Fruit fly (Drosophila melanogaster) whole organism, embryonic: Measurements from ENCODE around the gene CG12010.
A peak's percentile ranks its signal among the peaks of the same experiment; 100 is the strongest.

Experiments used
- Ada2b ChIP-seq: fragments of 200-800 bp; sonication (Bioruptor generic); IDR thresholded peaks from 2 replicates; pipeline ENCODE4 v1.3.6; 2022; ENCODE audit warnings: missing biosample characterization, missing genetic modification characterization
- CG10209 ChIP-seq: fragments of 200-800 bp; sonication (Bioruptor generic); optimal IDR thresholded peaks from 3 replicates; lab custom pipeline; 2017; ENCODE audit warnings: missing biosample characterization, mild to moderate bottlenecking, missing genetic modification characterization, missing genetic modification reagents
- CG10366 ChIP-seq: fragments of 200-800 bp; sonication (Bioruptor generic); IDR thresholded peaks from 2 replicates; pipeline ENCODE4 v1.3.6; 2022; ENCODE audit warnings: missing biosample characterization, missing genetic modification characterization
- CG13424 ChIP-seq: fragments of 200-800 bp; sonication (Bioruptor generic); optimal IDR thresholded peaks from 2 replicates; lab custom pipeline; 2019; ENCODE audit warnings: missing biosample characterization, mild to moderate bottlenecking, missing genetic modification characterization, moderate library complexity
- CG14667 ChIP-seq: fragments of 200-800 bp; sonication (Bioruptor generic); IDR thresholded peaks from 2 replicates; pipeline ENCODE4 v1.3.6; 2022; ENCODE audit warnings: missing biosample characterization, missing genetic modification characterization
- CG15514 ChIP-seq: fragments of 200-800 bp; sonication (Bioruptor generic); optimal IDR thresholded peaks from 3 replicates; lab custom pipeline; 2017; ENCODE audit warnings: missing biosample characterization, missing genetic modification characterization, mild to moderate bottlenecking, moderate library complexity, missing genetic modification reagents
- CG16779 ChIP-seq: fragments of 200-800 bp; sonication (Bioruptor generic); IDR thresholded peaks from 2 replicates; pipeline ENCODE4 v1.3.6; 2022; ENCODE audit warnings: missing biosample characterization, missing genetic modification characterization
- CG2199 ChIP-seq: fragments of 200-800 bp; sonication (Bioruptor generic); IDR thresholded peaks from 3 replicates; pipeline ENCODE4 v1.3.6; 2022; ENCODE audit warnings: missing biosample characterization, missing genetic modification characterization
- CG2678 ChIP-seq: fragments of 200-800 bp; sonication (Bioruptor generic); optimal IDR thresholded peaks from 3 replicates; lab custom pipeline; 2019; ENCODE audit warnings: missing biosample characterization, mild to moderate bottlenecking, missing genetic modification characterization, moderate library complexity
- CG2889 ChIP-seq: fragments of 200-800 bp; sonication (Bioruptor generic); IDR thresholded peaks from 3 replicates; pipeline ENCODE4 v1.3.6; 2022; ENCODE audit warnings: missing biosample characterization, missing genetic modification characterization
- CG30431 ChIP-seq: fragments of 200-800 bp; sonication (Bioruptor generic); optimal IDR thresholded peaks from 2 replicates; lab custom pipeline; 2017; ENCODE audit warnings: missing biosample characterization, missing genetic modification characterization
- CG7556 ChIP-seq: fragments of 200-800 bp; sonication (Bioruptor generic); optimal IDR thresholded peaks from 2 replicates; lab custom pipeline; 2017; ENCODE audit warnings: missing biosample characterization, mild to moderate bottlenecking, missing genetic modification characterization
- CG8281 ChIP-seq: fragments of 200-800 bp; sonication (Bioruptor generic); optimal IDR thresholded peaks from 2 replicates; lab custom pipeline; 2018; ENCODE audit warnings: missing biosample characterization, mild to moderate bottlenecking, missing genetic modification characterization, moderate library complexity
- CG9215 ChIP-seq: fragments of 200-800 bp; sonication (Bioruptor generic); IDR thresholded peaks from 2 replicates; pipeline ENCODE4 v1.3.6; 2022; ENCODE audit warnings: missing biosample characterization, missing genetic modification characterization
- CrebB ChIP-seq: fragments of 200-800 bp; sonication (Bioruptor generic); optimal IDR thresholded peaks from 3 replicates; lab custom pipeline; 2018; ENCODE audit warnings: missing biosample characterization, mild to moderate bottlenecking, missing genetic modification characterization
- E2f1 ChIP-seq: fragments of 200-800 bp; sonication (Bioruptor generic); IDR thresholded peaks from 2 replicates; pipeline ENCODE4 v1.3.6; 2022; ENCODE audit warnings: missing biosample characterization, missing genetic modification characterization
- HLH3B ChIP-seq: fragments of 200-800 bp; sonication (Bioruptor generic); IDR thresholded peaks from 2 replicates; pipeline ENCODE4 v1.3.6; 2022; ENCODE audit warnings: missing biosample characterization, missing genetic modification characterization
- Pdp1 ChIP-seq, 2 experiments: fragments of 200-800 bp; sonication (Bioruptor generic); optimal IDR thresholded peaks; 3 replicates each; lab custom pipeline; 2016; ENCODE audit warnings: missing biosample characterization in 2 of 2, missing genetic modification characterization in 2 of 2, mild to moderate bottlenecking in 1 of 2, moderate library complexity in 1 of 2
- Scr ChIP-seq: fragments of 200-800 bp; sonication (Bioruptor generic); IDR thresholded peaks from 2 replicates; pipeline ENCODE4 v1.3.6; 2022; ENCODE audit warnings: missing biosample characterization, missing genetic modification characterization; ENCODE audit not compliant: partially characterized antibody
- Vsx1 ChIP-seq: fragments of 200-800 bp; sonication (Bioruptor generic); optimal IDR thresholded peaks from 2 replicates; lab custom pipeline; 2017; ENCODE audit warnings: missing biosample characterization, mild to moderate bottlenecking, missing genetic modification characterization, missing genetic modification reagents
- Xrp1 ChIP-seq: fragments of 200-800 bp; sonication (Bioruptor generic); IDR thresholded peaks from 2 replicates; pipeline ENCODE4 v1.3.6; 2022; ENCODE audit warnings: missing biosample characterization, missing genetic modification characterization
- al ChIP-seq: fragments of 200-800 bp; sonication (Bioruptor generic); IDR thresholded peaks from 2 replicates; pipeline ENCODE4 v1.3.6; 2022; ENCODE audit warnings: missing biosample characterization, missing genetic modification characterization
- ash1 ChIP-seq: fragments of 200-800 bp; sonication (Bioruptor generic); optimal IDR thresholded peaks from 2 replicates; lab custom pipeline; 2018; ENCODE audit warnings: missing biosample characterization, mild to moderate bottlenecking, missing genetic modification characterization
- bowl ChIP-seq: fragments of 200-800 bp; sonication (Bioruptor generic); IDR thresholded peaks from 2 replicates; pipeline ENCODE4 v1.3.6; 2022; ENCODE audit warnings: missing biosample characterization, missing genetic modification characterization
- br ChIP-seq: fragments of >200 bp; optimal IDR thresholded peaks from 2 replicates; lab custom pipeline; 2017
- cas ChIP-seq: fragments of 200-800 bp; sonication (Bioruptor generic); IDR thresholded peaks from 2 replicates; pipeline ENCODE4 v1.3.6; 2022; ENCODE audit warnings: missing biosample characterization, missing genetic modification characterization
- caup ChIP-seq: fragments of 200-800 bp; sonication (Bioruptor generic); optimal IDR thresholded peaks from 3 replicates; lab custom pipeline; 2017; ENCODE audit warnings: missing biosample characterization, mild to moderate bottlenecking, missing genetic modification characterization, moderate library complexity; ENCODE audit not compliant: severe bottlenecking
- danr ChIP-seq: fragments of 200-800 bp; sonication (Bioruptor generic); IDR thresholded peaks from 2 replicates; pipeline ENCODE4 v1.3.6; 2022; ENCODE audit warnings: missing biosample characterization, missing genetic modification characterization
- dimm ChIP-seq: fragments of 200-800 bp; sonication (Bioruptor generic); IDR thresholded peaks from 2 replicates; pipeline ENCODE4 v1.3.6; 2022; ENCODE audit warnings: missing biosample characterization, missing genetic modification characterization
- eve ChIP-seq, 2 experiments: fragments of >200 bp; optimal IDR thresholded peaks; 2 replicates each; lab custom pipeline; 2017; ENCODE audit warnings: missing biosample characterization in 2 of 2, missing genetic modification characterization in 2 of 2
- exex ChIP-seq: fragments of 200-800 bp; sonication (Bioruptor generic); optimal IDR thresholded peaks from 4 replicates; lab custom pipeline; 2018; ENCODE audit warnings: missing biosample characterization, mild to moderate bottlenecking, missing genetic modification characterization, moderate library complexity
- fd96Cb ChIP-seq: fragments of 200-800 bp; sonication (Bioruptor generic); optimal IDR thresholded peaks from 2 replicates; lab custom pipeline; 2018; ENCODE audit warnings: missing biosample characterization, mild to moderate bottlenecking, missing genetic modification characterization, moderate library complexity
- gcm2 ChIP-seq: fragments of 200-800 bp; sonication (Bioruptor generic); optimal IDR thresholded peaks from 2 replicates; lab custom pipeline; 2016; ENCODE audit warnings: missing biosample characterization, missing genetic modification characterization
- hb ChIP-seq: fragments of 200-800 bp; sonication (Bioruptor generic); IDR thresholded peaks from 3 replicates; pipeline ENCODE4 v1.3.6; 2022; ENCODE audit warnings: missing biosample characterization, missing genetic modification characterization; ENCODE audit not compliant: partially characterized antibody
- ind ChIP-seq: fragments of 200-800 bp; sonication (Bioruptor generic); optimal IDR thresholded peaks from 3 replicates; lab custom pipeline; 2016; ENCODE audit warnings: missing biosample characterization, missing genetic modification characterization
- jing ChIP-seq: fragments of 200-800 bp; sonication (Bioruptor generic); optimal IDR thresholded peaks from 2 replicates; lab custom pipeline; 2018; ENCODE audit warnings: missing biosample characterization, mild to moderate bottlenecking, missing genetic modification characterization
- maf-S ChIP-seq: fragments of 200-800 bp; sonication (Bioruptor generic); optimal IDR thresholded peaks from 2 replicates; lab custom pipeline; 2016; ENCODE audit warnings: missing biosample characterization, missing genetic modification characterization
- pan ChIP-seq, 4 experiments: fragments of >200 bp in 3 of 4; fragments of 200-800 bp in 1 of 4; sonication (Bioruptor generic) in 1 of 4; optimal IDR thresholded peaks in 3 of 4; IDR thresholded peaks in 1 of 4; 2 replicates each; pipeline versions ENCODE4 v1.3.6 to Lab custom; 2017 to 2022; ENCODE audit warnings: missing biosample characterization in 2 of 4, missing genetic modification characterization in 2 of 4, mixed read lengths in 1 of 4
- pb ChIP-seq: fragments of 200-800 bp; sonication (Bioruptor generic); optimal IDR thresholded peaks from 3 replicates; lab custom pipeline; 2016; ENCODE audit warnings: missing biosample characterization, missing genetic modification characterization
- phol ChIP-seq: fragments of 200-800 bp; sonication (Bioruptor generic); optimal IDR thresholded peaks from 3 replicates; lab custom pipeline; 2018; ENCODE audit warnings: missing biosample characterization, mild to moderate bottlenecking, missing genetic modification characterization, moderate library complexity
- pnt ChIP-seq: fragments of 200-800 bp; sonication (Bioruptor generic); optimal IDR thresholded peaks from 3 replicates; lab custom pipeline; 2016; ENCODE audit warnings: missing biosample characterization, missing genetic modification characterization
- pros ChIP-seq: fragments of 200-800 bp; sonication (Bioruptor generic); optimal IDR thresholded peaks from 3 replicates; lab custom pipeline; 2019; ENCODE audit warnings: missing biosample characterization, mild to moderate bottlenecking, missing genetic modification characterization, moderate library complexity
- psq ChIP-seq: fragments of 200-800 bp; sonication (Bioruptor generic); optimal IDR thresholded peaks from 2 replicates; lab custom pipeline; 2017; ENCODE audit warnings: missing biosample characterization, missing genetic modification characterization
- ranshi ChIP-seq: fragments of 200-800 bp; sonication (Bioruptor generic); IDR thresholded peaks from 2 replicates; pipeline ENCODE4 v1.3.6; 2022; ENCODE audit warnings: missing biosample characterization, missing genetic modification characterization
- salm ChIP-seq: fragments of 200-800 bp; sonication (Bioruptor generic); optimal IDR thresholded peaks from 2 replicates; lab custom pipeline; 2018; ENCODE audit warnings: missing biosample characterization, mild to moderate bottlenecking, missing genetic modification characterization
- sima ChIP-seq: fragments of 200-800 bp; sonication (Bioruptor generic); optimal IDR thresholded peaks from 2 replicates; lab custom pipeline; 2016; ENCODE audit warnings: missing biosample characterization, missing genetic modification characterization
- slou ChIP-seq: fragments of 200-800 bp; sonication (Bioruptor generic); optimal IDR thresholded peaks from 3 replicates; lab custom pipeline; 2016; ENCODE audit warnings: missing biosample characterization, missing genetic modification characterization
- unpg ChIP-seq: fragments of 200-800 bp; sonication (Bioruptor generic); optimal IDR thresholded peaks from 3 replicates; lab custom pipeline; 2018; ENCODE audit warnings: missing biosample characterization, mild to moderate bottlenecking, missing genetic modification characterization, moderate library complexity
- zen ChIP-seq: fragments of 200-800 bp; sonication (Bioruptor generic); optimal IDR thresholded peaks from 3 replicates; lab custom pipeline; 2018; ENCODE audit warnings: missing biosample characterization, mild to moderate bottlenecking, missing genetic modification characterization, moderate library complexity

The CG12010 gene

DNA sequence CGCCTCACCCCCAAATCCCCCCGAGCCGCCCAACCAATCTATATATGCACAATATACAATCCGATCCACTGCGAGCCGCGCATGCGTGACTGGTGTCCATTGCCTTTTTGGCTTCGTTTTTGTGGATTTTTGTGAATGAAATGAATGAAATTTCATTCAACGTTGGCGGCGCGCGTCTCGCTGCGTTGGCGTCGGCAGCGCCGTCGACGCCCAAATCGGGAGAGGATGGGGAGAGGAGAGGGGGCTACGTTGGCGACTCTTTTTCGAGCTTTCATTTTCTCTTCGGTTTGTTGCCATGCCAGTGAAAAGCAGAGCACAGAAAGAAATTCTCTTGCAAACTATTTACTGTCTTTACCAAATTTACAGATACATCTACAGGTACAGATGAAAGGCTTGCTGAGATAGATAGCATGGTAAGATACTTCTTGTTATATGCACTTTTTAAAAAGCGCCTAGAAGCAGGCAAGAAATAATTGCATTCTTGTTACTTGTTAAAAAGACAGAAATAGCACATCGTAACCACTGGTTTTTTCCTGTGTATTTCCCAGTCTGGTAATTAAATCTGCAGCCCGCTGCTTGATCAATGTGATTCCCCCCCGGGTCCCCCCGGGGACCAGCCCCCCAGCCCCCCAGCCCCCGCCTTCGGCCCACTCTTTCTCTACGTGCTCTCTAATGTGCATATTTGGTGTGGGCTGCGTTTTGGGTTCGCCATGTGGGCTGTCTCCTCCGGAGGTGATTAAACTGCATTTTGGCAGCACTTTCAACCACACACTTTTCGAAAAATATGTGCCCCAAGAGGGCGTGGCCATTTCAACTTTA lies 6.4 kb downstream of the CG12010 start (continued):
- no peak for TF ChIP-seq pros (GFP tag; lab: Kevin White, UChicago)
- TF ChIP-seq al (GFP tag; lab: Robert Waterston, UW): no peak
- TF ChIP-seq Scr: peak; percentile 10; the same call in 1 of the 2 replicates
- no peak for TF ChIP-seq CrebB (tag; lab: Kevin White, UChicago)
- no peak for TF ChIP-seq psq (GFP tag; lab: Kevin White, UChicago)
- peak; percentile 25; the same call in 1 of the 3 replicates for TF ChIP-seq CG2199 (GFP tag; lab: Robert Waterston, UW)
- peak; percentile 16 for TF ChIP-seq CG7556 (GFP tag; lab: Kevin White, UChicago)
- TF ChIP-seq HLH3B (GFP tag; lab: Robert Waterston, UW): peak; percentile 58
- peak; percentile 62 for TF ChIP-seq CG13424 (tag; lab: Kevin White, UChicago)
- no peak for TF ChIP-seq cas
- no peak for TF ChIP-seq gcm2 (GFP tag; lab: Kevin White, UChicago)
- peak; percentile 58 for TF ChIP-seq fd96Cb (tag; lab: Kevin White, UChicago)
- TF ChIP-seq exex (tag; lab: Kevin White, UChicago): no peak
- no peak for TF ChIP-seq CG9215 (GFP tag; lab: Robert Waterston, UW)
- 0 out of 2 replicates have a peak, but pooled peaks have one; percentile 32 for TF ChIP-seq ranshi
- TF ChIP-seq CG10366 (GFP tag; lab: Robert Waterston, UW): peak; percentile 22; the same call in 1 of the 2 replicates
- TF ChIP-seq CG2889 (GFP tag; lab: Robert Waterston, UW): no peak
- TF ChIP-seq CG14667 (GFP tag; lab: Robert Waterston, UW): no peak
- no peak for TF ChIP-seq danr (GFP tag; lab: Robert Waterston, UW)
- no peak for TF ChIP-seq pnt (GFP tag; lab: Kevin White, UChicago)
- no peak for TF ChIP-seq caup (GFP tag; lab: Kevin White, UChicago)
- peak; percentile 17 for TF ChIP-seq CG8281 (tag; lab: Kevin White, UChicago)
- TF ChIP-seq CG15514 (GFP tag; lab: Kevin White, UChicago): no peak
- TF ChIP-seq phol (tag; lab: Kevin White, UChicago): peak; percentile 74
- TF ChIP-seq br (lab: Kevin White, UChicago): no peak
- TF ChIP-seq hb: no peak
- TF ChIP-seq ash1: no peak
- TF ChIP-seq CG16779 (GFP tag; lab: Robert Waterston, UW): no peak
- peak; percentile 39 for TF ChIP-seq unpg
- no peak for TF ChIP-seq eve (GFP tag; optimal IDR thresholded peaks at IDR 0.05; lab: Kevin White, UChicago)
- no peak for TF ChIP-seq pb
- TF ChIP-seq bowl (GFP tag; lab: Robert Waterston, UW): no peak
- no peak for TF ChIP-seq dimm (GFP tag; lab: Robert Waterston, UW)
- TF ChIP-seq Ada2b (GFP tag; lab: Robert Waterston, UW): no peak
- TF ChIP-seq sima (GFP tag; lab: Kevin White, UChicago): no peak
- no peak for TF ChIP-seq E2f1
- TF ChIP-seq CG10209: peak; percentile 5
- TF ChIP-seq Vsx1: peak; percentile 45
- peak; percentile 37 for TF ChIP-seq jing (GFP tag; lab: Kevin White, UChicago)
- no peak for TF ChIP-seq salm (tag; lab: Kevin White, UChicago)
- no peak for TF ChIP-seq CG30431 (GFP tag; lab: Kevin White, UChicago)
- peak; percentile 54; the same call in 1 of the 2 replicates for TF ChIP-seq Xrp1 (GFP tag; lab: Robert Waterston, UW)
- peak; percentile 57 for TF ChIP-seq ind (GFP tag; lab: Kevin White, UChicago)
- peak; percentile 69 for TF ChIP-seq CG2678 (tag; lab: Kevin White, UChicago)
- no peak for TF ChIP-seq slou (GFP tag; lab: Kevin White, UChicago)
- TF ChIP-seq Pdp1 (GFP tag; optimal IDR thresholded peaks at IDR 0.05; lab: Kevin White, UChicago): peak in 1 of 2 experiments; percentile 12
- no peak for TF ChIP-seq maf-S (GFP tag; lab: Kevin White, UChicago)
- TF ChIP-seq pan (optimal IDR thresholded peaks at IDR 0.05; lab: Kevin White, UChicago): no peak
- peak; percentile 39 to 40 for TF ChIP-seq pan (GFP tag; optimal IDR thresholded peaks at IDR 0.05 in 1 of 2, IDR thresholded peaks at IDR 0.05 in 1 of 2)
- peak; percentile 4 for TF ChIP-seq zen (tag; lab: Kevin White, UChicago)
